Worm (Caenorhabditis elegans): ENCODE results near the gene C08G9.2.

Gene C08G9.2

DNA sequence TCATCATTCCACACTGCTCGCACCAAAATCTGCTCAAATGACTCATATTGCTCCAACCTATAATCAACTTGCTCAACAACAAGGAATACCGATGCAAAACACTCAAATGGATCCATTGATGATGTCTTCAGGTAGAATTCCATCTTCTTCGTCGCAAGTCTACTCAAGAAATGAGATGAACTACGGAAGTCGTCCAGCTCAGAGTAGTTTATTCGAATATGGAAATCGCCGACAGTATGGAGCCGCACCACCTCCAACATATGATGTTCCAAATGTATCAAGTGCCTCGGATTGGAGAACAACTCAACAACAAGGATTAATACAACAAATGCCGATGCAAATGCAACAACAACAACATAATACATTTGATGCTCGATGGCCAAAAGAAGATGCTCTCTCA, 49.7 kb downstream of the C08G9.2 start:
- TF ChIP-seq unc-30 (tag; optimal IDR thresholded peaks at IDR 0.05) (no peak), ztf-11 (tag; optimal IDR thresholded peaks at IDR 0.05) (no peak), nhr-12 (tag; optimal IDR thresholded peaks at IDR 0.05) (no peak), fkh-10 (GFP tag; optimal IDR thresholded peaks at IDR 0.05) (no peak), vab-15 (tag; optimal IDR thresholded peaks at IDR 0.05) (no peak)

DNA sequence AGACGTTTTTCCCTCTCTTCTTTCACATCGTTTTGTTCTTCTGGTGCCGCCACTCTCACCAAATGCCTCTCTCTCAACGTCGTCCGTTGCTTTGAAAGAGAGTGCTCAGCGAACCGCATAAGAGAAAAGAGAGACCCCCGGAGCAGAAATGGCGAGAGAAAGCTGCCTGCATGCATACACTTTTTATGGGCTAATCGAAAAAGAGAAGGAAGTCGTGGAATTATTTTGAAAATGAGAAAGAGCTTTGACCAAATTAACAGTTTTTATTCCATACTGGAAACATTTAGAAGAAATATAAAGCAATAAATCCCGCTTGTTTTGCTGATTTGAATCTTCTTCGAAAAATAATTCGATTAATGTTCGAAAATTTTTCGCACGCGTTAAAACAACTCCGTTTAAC, 52.3 kb downstream of the C08G9.2 start:
- TF ChIP-seq nhr-47 (tag; optimal IDR thresholded peaks at IDR 0.05), result no peak
- no peak for TF ChIP-seq jun-1 (tag; optimal IDR thresholded peaks at IDR 0.05)
- TF ChIP-seq lin-14 (GFP tag; optimal IDR thresholded peaks at IDR 0.05), result peak; percentile 54
- no peak for TF ChIP-seq efl-1 (optimal IDR thresholded peaks at IDR 0.05)
- TF ChIP-seq efl-1 (GFP tag; optimal IDR thresholded peaks at IDR 0.05 in 1 of 2), result peak in 1 of 2 experiments; percentile 76
- TF ChIP-seq ceh-82 (tag; optimal IDR thresholded peaks at IDR 0.05), result peak in 1 of 3 experiments; percentile 1
- no peak for TF ChIP-seq mdl-1 (tag; optimal IDR thresholded peaks at IDR 0.05)
- TF ChIP-seq zip-4 (GFP tag; optimal IDR thresholded peaks at IDR 0.05), result no peak
- no peak for TF ChIP-seq mab-9 (GFP tag; IDR thresholded peaks at IDR 0.05)
- no peak for TF ChIP-seq fkh-4 (tag; optimal IDR thresholded peaks at IDR 0.05; ENCODE audit: borderline replicate concordance)
- no peak for TF ChIP-seq unc-130 (tag; optimal IDR thresholded peaks at IDR 0.05)

DNA sequence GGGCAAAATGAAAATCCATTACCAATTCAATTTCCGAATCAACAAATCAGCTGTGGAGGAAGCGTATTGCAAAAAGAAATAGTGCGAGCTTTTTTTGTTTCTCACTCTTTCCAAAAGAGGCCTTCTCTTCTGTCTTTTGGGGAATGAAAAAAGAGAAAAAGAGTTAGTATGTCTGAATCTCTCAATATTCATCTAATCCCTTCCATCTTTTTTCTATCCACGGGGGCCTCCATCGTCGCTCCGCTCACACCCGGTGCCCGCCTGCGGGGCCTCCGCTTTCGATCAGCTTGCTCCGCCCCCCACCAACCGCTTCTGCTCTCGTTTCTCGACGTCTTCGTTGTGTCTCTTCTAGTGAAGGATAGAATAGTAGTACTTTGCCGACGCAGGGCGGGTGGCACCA, 53.5 kb downstream of the C08G9.2 start:
- TF ChIP-seq snu-23 (GFP tag; optimal IDR thresholded peaks at IDR 0.05) (peak; percentile 34), fkh-10 (GFP tag; optimal IDR thresholded peaks at IDR 0.05) (peak; percentile 31), xbp-1 (tag; optimal IDR thresholded peaks at IDR 0.05) (peak; percentile 26), tbx-2 (tag; optimal IDR thresholded peaks at IDR 0.05) (peak; percentile 20), lsy-2 (tag; optimal IDR thresholded peaks at IDR 0.05) (peak in 1 of 2 experiments; percentile 4), jun-1 (tag; optimal IDR thresholded peaks at IDR 0.05) (no peak), fkh-8 (tag; optimal IDR thresholded peaks at IDR 0.05) (peak; percentile 66), nhr-90 (tag; optimal IDR thresholded peaks at IDR 0.05; ENCODE audit: poor library complexity) (no peak), unc-86 (tag; optimal IDR thresholded peaks at IDR 0.05) (peak; percentile 49), lin-14 (GFP tag; optimal IDR thresholded peaks at IDR 0.05) (peak; percentile 86), pag-3 (tag; optimal IDR thresholded peaks at IDR 0.05; ENCODE audit: borderline replicate concordance, insufficient read depth) (no peak), unc-130 (tag; optimal IDR thresholded peaks at IDR 0.05) (no peak), zag-1 (tag; optimal IDR thresholded peaks at IDR 0.05) (peak; percentile 49), elt-2 (tag; optimal IDR thresholded peaks at IDR 0.05) (no peak), nhr-71 (tag; optimal IDR thresholded peaks at IDR 0.05) (peak; percentile 48), efl-3 (GFP tag; optimal IDR thresholded peaks at IDR 0.05) (no peak), ceh-8 (GFP tag; optimal IDR thresholded peaks at IDR 0.05) (no peak), sup-37 (GFP tag; optimal IDR thresholded peaks at IDR 0.05) (no peak), nhr-85 (tag) (no peak), irx-1 (tag; optimal IDR thresholded peaks at IDR 0.05) (no peak), egl-13 (tag; optimal IDR thresholded peaks at IDR 0.05) (peak; percentile 31), nhr-47 (tag; optimal IDR thresholded peaks at IDR 0.05) (peak; percentile 40), ceh-90 (tag; optimal IDR thresholded peaks at IDR 0.05) (no peak), ceh-82 (tag; optimal IDR thresholded peaks at IDR 0.05) (peak in 2 of 3 experiments; percentile 46 to 54), Y116A8C.19 (tag; optimal IDR thresholded peaks at IDR 0.05; ENCODE audit: borderline replicate concordance) (no peak), isw-1 (GFP tag; IDR thresholded peaks at IDR 0.05) (peak; percentile 20; the same call in 1 of the 2 replicates), nhr-19 (GFP tag; conservative IDR thresholded peaks at IDR 0.05) (no peak), C34B4.2 (tag; optimal IDR thresholded peaks at IDR 0.05) (no peak), swsn-7 (tag; optimal IDR thresholded peaks at IDR 0.05) (peak; percentile 47)
